Worm (Caenorhabditis elegans): ENCODE measurements around the gene hut-1.

The hut-1 gene

DNA sequence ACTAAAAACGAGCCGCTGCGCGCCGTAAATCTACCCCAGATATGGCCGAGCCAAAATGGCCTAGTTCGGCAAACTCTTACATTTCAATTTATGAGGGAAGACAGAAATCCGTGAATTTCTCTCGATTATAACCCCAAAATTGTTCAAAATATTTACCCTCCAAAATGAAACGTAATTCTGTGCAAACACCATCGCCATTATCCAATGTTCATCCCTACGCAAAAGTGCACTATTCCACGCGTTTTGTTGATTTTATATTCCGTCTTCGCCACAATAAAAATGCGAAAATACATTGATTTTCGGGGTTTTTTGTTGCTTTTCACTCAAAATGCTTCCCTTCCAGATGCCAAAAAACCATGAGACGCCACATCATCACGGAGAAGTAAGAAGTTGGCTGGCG, at the start of gene hut-1:
Gene hut-1, plus strand, starts transcription at position 344 of the 400 bp plus-strand sequence.
- TF ChIP-seq pqm-1 (tag; optimal IDR thresholded peaks at IDR 0.05) = no peak
- no peak for TF ChIP-seq elt-3 (tag; optimal IDR thresholded peaks at IDR 0.05)
- TF ChIP-seq eor-1 (tag; optimal IDR thresholded peaks at IDR 0.05) = no peak
- no peak for TF ChIP-seq daf-12 (tag; optimal IDR thresholded peaks at IDR 0.05)
- TF ChIP-seq egl-5 (tag; optimal IDR thresholded peaks at IDR 0.05) = peak; percentile 93
- TF ChIP-seq ztf-11 (tag; optimal IDR thresholded peaks at IDR 0.05) = no peak
- no peak for TF ChIP-seq fos-1 (tag; optimal IDR thresholded peaks at IDR 0.05)
- TF ChIP-seq unc-39 (tag; optimal IDR thresholded peaks at IDR 0.05) = no peak
- TF ChIP-seq sea-2 (GFP tag; optimal IDR thresholded peaks at IDR 0.05) = no peak
- no peak for TF ChIP-seq fkh-2 (tag; optimal IDR thresholded peaks at IDR 0.05)
- TF ChIP-seq skn-1 (tag; optimal IDR thresholded peaks at IDR 0.05) = no peak
- no peak for TF ChIP-seq R02D3.7 (tag; optimal IDR thresholded peaks at IDR 0.05)
- no peak for TF ChIP-seq tbx-2 (tag; optimal IDR thresholded peaks at IDR 0.05)
- TF ChIP-seq nhr-237 (tag; optimal IDR thresholded peaks at IDR 0.05) = no peak
- peak; percentile 38 for TF ChIP-seq lin-39 (tag; optimal IDR thresholded peaks at IDR 0.05)
- TF ChIP-seq elt-2 (tag; optimal IDR thresholded peaks at IDR 0.05) = no peak
- no peak for TF ChIP-seq nhr-43 (tag; optimal IDR thresholded peaks at IDR 0.05; ENCODE audit: poor library complexity, severe bottlenecking)
- no peak for TF ChIP-seq ceh-82 (tag; optimal IDR thresholded peaks at IDR 0.05)
- no peak for TF ChIP-seq elt-1 (tag; optimal IDR thresholded peaks at IDR 0.05)
- peak; percentile 44 for TF ChIP-seq lin-15B (tag; optimal IDR thresholded peaks at IDR 0.05)
- TF ChIP-seq ama-1 (optimal IDR thresholded peaks at IDR 0.05) = no peak
- TF ChIP-seq ceh-9 (tag; optimal IDR thresholded peaks at IDR 0.05) = no peak
- no peak for TF ChIP-seq ztf-4 (tag; optimal IDR thresholded peaks at IDR 0.05)
- TF ChIP-seq fkh-10 (GFP tag; optimal IDR thresholded peaks at IDR 0.05) = no peak
- peak; percentile 63 for TF ChIP-seq hmg-11 (tag; optimal IDR thresholded peaks at IDR 0.05)
- no peak for TF ChIP-seq ZK546.5 (tag; optimal IDR thresholded peaks at IDR 0.05)
- TF ChIP-seq egl-27 (tag; optimal IDR thresholded peaks at IDR 0.05) = no peak
- no peak for TF ChIP-seq nhr-12 (tag; optimal IDR thresholded peaks at IDR 0.05)
- TF ChIP-seq unc-62 (GFP tag; optimal IDR thresholded peaks at IDR 0.05) = no peak
- TF ChIP-seq lsy-12 (tag; optimal IDR thresholded peaks at IDR 0.05) = no peak
- TF ChIP-seq aly-2 (tag; optimal IDR thresholded peaks at IDR 0.05) = no peak
- peak; percentile 9 for TF ChIP-seq snpc-4 (tag; optimal IDR thresholded peaks at IDR 0.05)
- no peak for TF ChIP-seq nhr-77 (tag; optimal IDR thresholded peaks at IDR 0.05)
- no peak for TF ChIP-seq nhr-25 (tag; optimal IDR thresholded peaks at IDR 0.05)
- TF ChIP-seq ceh-28 (tag; optimal IDR thresholded peaks at IDR 0.05) = no peak
- TF ChIP-seq nhr-67 (tag; optimal IDR thresholded peaks at IDR 0.05) = no peak
- TF ChIP-seq ceh-16 (tag; optimal IDR thresholded peaks at IDR 0.05) = no peak
- TF ChIP-seq jun-1 (tag; optimal IDR thresholded peaks at IDR 0.05) = no peak
- no peak for TF ChIP-seq mdl-1 (tag; optimal IDR thresholded peaks at IDR 0.05)
- TF ChIP-seq nhr-76 (tag; optimal IDR thresholded peaks at IDR 0.05) = no peak
- TF ChIP-seq mml-1 (tag; optimal IDR thresholded peaks at IDR 0.05) = no peak
- TF ChIP-seq pha-4 (tag; optimal IDR thresholded peaks at IDR 0.05) = peak; percentile 84
- peak; percentile 68 for TF ChIP-seq nfya-1 (tag; optimal IDR thresholded peaks at IDR 0.05; ENCODE audit: insufficient read depth)
- peak; percentile 16 for TF ChIP-seq nhr-23 (tag; optimal IDR thresholded peaks at IDR 0.05)
- no peak for TF ChIP-seq zag-1 (tag; optimal IDR thresholded peaks at IDR 0.05)
- TF ChIP-seq nhr-11 (tag; optimal IDR thresholded peaks at IDR 0.05) = no peak
- TF ChIP-seq nhr-28 (tag; optimal IDR thresholded peaks at IDR 0.05) = no peak

DNA sequence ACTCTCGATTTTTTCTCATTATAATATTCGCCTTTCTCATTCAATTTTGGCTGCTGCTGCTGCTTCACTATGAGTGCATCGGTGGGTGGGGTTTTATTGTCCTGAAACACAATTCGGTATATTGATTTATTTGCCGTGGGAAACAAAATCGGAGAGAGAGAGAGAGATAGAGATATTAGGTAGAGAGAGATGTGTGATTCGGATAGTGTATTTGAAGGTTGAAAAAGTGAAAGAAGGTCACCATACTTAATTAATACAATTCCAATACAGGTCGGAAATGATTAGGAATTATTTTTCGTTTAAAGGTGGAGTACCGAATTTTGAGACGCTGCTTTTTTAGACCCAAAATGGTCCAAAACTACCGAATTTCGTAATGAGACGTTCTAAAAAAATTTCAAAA, 49.2 kb upstream of the hut-1 start, which contains the start of gene tpst-1:
Gene tpst-1, minus strand, starts transcription at position 101 of the 400 bp plus-strand sequence.
- TF ChIP-seq nhr-67 (tag; optimal IDR thresholded peaks at IDR 0.05) = no peak

Measured in whole organism, L3 larva.